Worm (Caenorhabditis elegans) whole organism, L3 larva: ENCODE results near the gene pxf-1.
A peak's percentile ranks its signal among the peaks of the same experiment; 100 is the strongest.

Experiments
- R02D3.7 ChIP-seq: fragments of 150-350 bp; optimal IDR thresholded peaks from 2 replicates; lab custom pipeline; 2014; ENCODE audit warnings: missing biosample characterization, missing genetic modification characterization
- ZK546.5 ChIP-seq: sonication (generic microtip); optimal IDR thresholded peaks from 2 replicates; lab custom pipeline; 2017; ENCODE audit warnings: missing biosample characterization, missing genetic modification characterization
- aly-2 ChIP-seq: fragments of 150-350 bp; optimal IDR thresholded peaks from 2 replicates; lab custom pipeline; 2014; ENCODE audit warnings: missing biosample characterization, missing genetic modification characterization
- ama-1 ChIP-seq: fragments of 150-350 bp; optimal IDR thresholded peaks from 2 replicates; lab custom pipeline; 2018
- ceh-16 ChIP-seq: sonication (generic microtip); optimal IDR thresholded peaks from 2 replicates; lab custom pipeline; 2017; ENCODE audit warnings: missing biosample characterization, missing genetic modification characterization
- ceh-28 ChIP-seq: fragments of 150-350 bp; optimal IDR thresholded peaks from 2 replicates; lab custom pipeline; 2014; ENCODE audit warnings: missing biosample characterization, missing genetic modification reagents, missing genetic modification characterization
- ceh-82 ChIP-seq: fragments of 150-350 bp; optimal IDR thresholded peaks from 2 replicates; lab custom pipeline; 2014; ENCODE audit warnings: missing biosample characterization, missing genetic modification characterization
- egl-27 ChIP-seq: sonication (generic microtip); optimal IDR thresholded peaks from 4 replicates; lab custom pipeline; 2017; ENCODE audit warnings: missing biosample characterization, missing genetic modification reagents, missing genetic modification characterization
- egl-5 ChIP-seq: fragments of 150-350 bp; optimal IDR thresholded peaks from 2 replicates; lab custom pipeline; 2017; ENCODE audit warnings: missing biosample characterization, missing genetic modification reagents, missing genetic modification characterization, inconsistent platforms
- elt-1 ChIP-seq: fragments of 150-350 bp; optimal IDR thresholded peaks from 2 replicates; lab custom pipeline; 2014; ENCODE audit warnings: missing biosample characterization, missing genetic modification characterization
- elt-2 ChIP-seq: sonication (generic microtip); optimal IDR thresholded peaks from 2 replicates; lab custom pipeline; 2016; ENCODE audit warnings: missing genetic modification reagents, mild to moderate bottlenecking, missing genetic modification characterization, missing compliant biosample characterization
- elt-3 ChIP-seq, 3 experiments: fragments of 150-350 bp in 1 of 3; sonication (generic microtip) in 2 of 3; optimal IDR thresholded peaks; 2 replicates in 2 of 3; 4 replicates in 1 of 3; lab custom pipeline; 2014 to 2017; ENCODE audit warnings: missing biosample characterization in 3 of 3, missing genetic modification characterization in 3 of 3
- fkh-10 ChIP-seq: sonication (generic microtip); optimal IDR thresholded peaks from 2 replicates; lab custom pipeline; 2017; ENCODE audit warnings: missing biosample characterization, missing genetic modification reagents, missing genetic modification characterization
- fos-1 ChIP-seq: fragments of 150-350 bp; optimal IDR thresholded peaks from 2 replicates; lab custom pipeline; 2014; ENCODE audit warnings: missing biosample characterization, missing genetic modification characterization
- hmg-11 ChIP-seq: sonication (generic microtip); optimal IDR thresholded peaks from 2 replicates; lab custom pipeline; 2016; ENCODE audit warnings: missing genetic modification characterization, missing compliant biosample characterization
- jun-1 ChIP-seq: fragments of 150-350 bp; optimal IDR thresholded peaks from 2 replicates; lab custom pipeline; 2014; ENCODE audit warnings: missing biosample characterization, missing genetic modification reagents, missing genetic modification characterization
- lin-15B ChIP-seq: fragments of 150-350 bp; optimal IDR thresholded peaks from 2 replicates; lab custom pipeline; 2014; ENCODE audit warnings: missing biosample characterization, missing genetic modification characterization
- mdl-1 ChIP-seq: fragments of 150-350 bp; optimal IDR thresholded peaks from 2 replicates; lab custom pipeline; 2014; ENCODE audit warnings: missing biosample characterization, missing genetic modification characterization
- nfya-1 ChIP-seq: sonication (generic microtip); optimal IDR thresholded peaks from 2 replicates; lab custom pipeline; 2017; ENCODE audit warnings: missing genetic modification characterization, mild to moderate bottlenecking, missing compliant biosample characterization, antibody characterized with exemption, moderate library complexity; ENCODE audit not compliant: insufficient read depth
- nhr-11 ChIP-seq: fragments of 150-350 bp; optimal IDR thresholded peaks from 2 replicates; lab custom pipeline; 2014; ENCODE audit warnings: missing biosample characterization, missing genetic modification characterization
- nhr-12 ChIP-seq: fragments of 150-350 bp; optimal IDR thresholded peaks from 2 replicates; lab custom pipeline; 2014; ENCODE audit warnings: missing biosample characterization, missing genetic modification characterization
- nhr-23 ChIP-seq: fragments of 150-350 bp; optimal IDR thresholded peaks from 2 replicates; lab custom pipeline; 2014; ENCODE audit warnings: missing biosample characterization, missing genetic modification reagents, missing genetic modification characterization
- nhr-25 ChIP-seq: sonication (generic microtip); optimal IDR thresholded peaks from 2 replicates; lab custom pipeline; 2017; ENCODE audit warnings: missing biosample characterization, missing genetic modification characterization
- nhr-43 ChIP-seq: sonication (generic microtip); optimal IDR thresholded peaks from 2 replicates; lab custom pipeline; 2016; ENCODE audit warnings: mild to moderate bottlenecking, missing genetic modification characterization, missing compliant biosample characterization; ENCODE audit not compliant: poor library complexity, severe bottlenecking
- nhr-67 ChIP-seq: fragments of 150-350 bp; optimal IDR thresholded peaks from 2 replicates; lab custom pipeline; 2014; ENCODE audit warnings: missing biosample characterization, missing genetic modification characterization
- nhr-77 ChIP-seq: fragments of 150-350 bp; optimal IDR thresholded peaks from 2 replicates; lab custom pipeline; 2014; ENCODE audit warnings: missing biosample characterization, missing genetic modification characterization
- pha-4 ChIP-seq: fragments of 150-350 bp; optimal IDR thresholded peaks from 2 replicates; lab custom pipeline; 2014; ENCODE audit warnings: missing biosample characterization, missing genetic modification reagents, missing genetic modification characterization
- sea-2 ChIP-seq: fragments of 150-350 bp; sonication (generic microtip); optimal IDR thresholded peaks from 4 replicates; lab custom pipeline; 2014; ENCODE audit warnings: missing biosample characterization, missing genetic modification reagents, missing genetic modification characterization
- skn-1 ChIP-seq: fragments of 150-350 bp; optimal IDR thresholded peaks from 2 replicates; lab custom pipeline; 2014; ENCODE audit warnings: missing biosample characterization, missing genetic modification characterization
- snpc-4 ChIP-seq: fragments of 150-350 bp; optimal IDR thresholded peaks from 2 replicates; lab custom pipeline; 2014; ENCODE audit warnings: missing biosample characterization, missing genetic modification characterization
- tbx-2 ChIP-seq: sonication (generic microtip); optimal IDR thresholded peaks from 2 replicates; lab custom pipeline; 2016; ENCODE audit warnings: mild to moderate bottlenecking, missing genetic modification characterization, missing compliant biosample characterization
- unc-62 ChIP-seq: fragments of 150-350 bp; sonication (generic microtip); optimal IDR thresholded peaks from 4 replicates; lab custom pipeline; 2014; ENCODE audit warnings: missing biosample characterization, missing genetic modification reagents, missing genetic modification characterization
- zag-1 ChIP-seq: fragments of 150-350 bp; optimal IDR thresholded peaks from 2 replicates; lab custom pipeline; 2014; ENCODE audit warnings: missing biosample characterization, missing genetic modification characterization
- ztf-11 ChIP-seq: fragments of 150-350 bp; optimal IDR thresholded peaks from 2 replicates; lab custom pipeline; 2014; ENCODE audit warnings: missing biosample characterization, missing genetic modification characterization

Gene pxf-1

ce11 chrIV:10197317-10197867 is 23.3 kb upstream of the pxf-1 start, which contains the start of gene gon-4:
Gene gon-4, plus strand, starts transcription at chrIV:10197817.
- TF ChIP-seq lin-15B: peak; percentile 57
- no peak for TF ChIP-seq skn-1
- TF ChIP-seq snpc-4 (tag; lab: Kevin White, UChicago): peak; percentile 29
- TF ChIP-seq, all 47 proteins: peak for 2

DNA sequence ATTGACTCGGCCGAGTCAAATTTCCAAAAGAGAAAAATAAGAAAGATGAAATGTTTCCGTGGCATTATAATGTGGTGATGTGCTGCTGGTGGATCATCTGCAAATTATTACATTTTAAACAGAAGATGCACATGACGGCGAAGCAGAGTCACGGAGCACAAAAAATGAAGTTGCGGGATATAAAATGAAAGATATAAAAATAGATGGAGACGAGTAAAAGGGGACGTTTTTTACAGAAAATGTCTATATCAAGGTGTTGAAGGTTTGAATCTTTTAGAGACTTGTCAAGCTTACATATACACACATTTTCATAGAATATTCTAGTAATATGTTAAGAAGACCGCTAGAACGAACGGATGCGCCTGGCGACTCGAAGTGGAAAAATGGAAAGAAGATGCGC is 20.2 kb upstream of the pxf-1 start, which contains the start of gene ptrg-1:
ptrg-1 (minus strand) TSS at position 101 of the 400 bp plus-strand sequence.
- no peak for TF ChIP-seq nhr-25
- TF ChIP-seq ceh-16: no peak
- no peak for TF ChIP-seq nhr-43
- no peak for TF ChIP-seq snpc-4 (tag; lab: Kevin White, UChicago)
- no peak for TF ChIP-seq skn-1
- no peak for TF ChIP-seq egl-27 (tag; lab: Kevin White, UChicago)
- TF ChIP-seq nhr-67 (tag; lab: Kevin White, UChicago): no peak

ce11 chrIV:10191498-10191897 is 17.4 kb upstream of the pxf-1 start:
- TF ChIP-seq nhr-11 (tag; lab: Kevin White, UChicago) (no peak), fkh-10 (GFP tag; lab: Kevin White, UChicago) (peak; percentile 84), pha-4 (tag; lab: Kevin White, UChicago) (no peak), sea-2 (GFP tag; lab: Kevin White, UChicago) (no peak), aly-2 (no peak)

DNA sequence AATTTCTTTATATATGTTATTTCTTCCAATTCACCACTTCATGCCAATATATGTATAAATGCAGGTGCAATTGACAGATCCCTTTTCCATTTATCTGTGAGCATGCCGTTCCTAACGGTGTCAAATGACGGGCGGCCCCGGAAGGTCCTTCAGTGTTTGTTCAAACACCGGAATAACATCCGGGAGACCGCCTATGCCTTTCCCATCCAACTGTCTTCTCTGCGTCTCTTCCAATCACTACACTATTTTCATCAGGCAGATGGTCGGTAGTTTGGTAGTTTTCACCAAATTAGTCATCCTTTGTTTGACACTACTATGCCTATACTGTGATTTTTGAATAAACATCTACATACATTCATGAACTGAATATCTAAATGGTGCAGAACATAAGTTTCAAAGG is 16.4 kb upstream of the pxf-1 start:
- TF ChIP-seq ztf-11 (no peak), egl-27 (tag; lab: Kevin White, UChicago) (no peak), zag-1 (tag; lab: Kevin White, UChicago) (no peak), nhr-12 (tag; lab: Kevin White, UChicago) (no peak), nhr-77 (no peak), jun-1 (no peak), elt-3 (tag; optimal IDR thresholded peaks at IDR 0.05; lab: Kevin White, UChicago) (no peak), ceh-28 (tag; lab: Kevin White, UChicago) (no peak), pha-4 (tag; lab: Kevin White, UChicago) (no peak), ama-1 (lab: Kevin White, UChicago) (no peak), unc-62 (GFP tag; lab: Kevin White, UChicago) (no peak), mdl-1 (tag; lab: Kevin White, UChicago) (no peak), snpc-4 (tag; lab: Kevin White, UChicago) (no peak), R02D3.7 (tag; lab: Kevin White, UChicago) (no peak), tbx-2 (tag; lab: Kevin White, UChicago) (no peak), ZK546.5 (tag; lab: Kevin White, UChicago) (no peak), elt-1 (tag; lab: Kevin White, UChicago) (no peak), nhr-23 (no peak), fos-1 (no peak)

DNA sequence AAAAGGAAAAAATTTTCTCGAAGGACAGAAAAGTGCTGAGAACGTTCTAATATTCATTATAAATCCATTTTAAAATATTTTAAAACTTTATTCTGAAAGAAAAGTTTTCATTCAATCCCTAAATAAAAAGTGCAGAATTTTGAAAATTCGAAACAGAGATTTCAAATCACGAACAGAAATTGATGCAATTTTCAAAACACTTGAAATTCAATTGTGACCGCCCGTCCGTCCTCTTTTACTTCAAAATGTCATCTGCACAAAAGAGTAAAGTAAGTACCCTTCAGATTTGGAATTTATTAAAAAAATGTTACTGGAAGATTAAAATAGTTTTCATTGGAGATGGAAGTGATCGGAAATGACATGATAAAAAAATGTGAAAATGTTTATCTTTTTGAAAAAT is 14.4 kb upstream of the pxf-1 start:
- TF ChIP-seq ceh-82: no peak
- peak; percentile 62 for TF ChIP-seq fkh-10 (GFP tag; lab: Kevin White, UChicago)

- TF ChIP-seq nfya-1 (peak; percentile 37), egl-5 (tag; lab: Kevin White, UChicago) (peak; percentile 52), ceh-28 (tag; lab: Kevin White, UChicago) (peak; percentile 14), tbx-2 (tag; lab: Kevin White, UChicago) (no peak), hmg-11 (tag; lab: Kevin White, UChicago) (peak; percentile 18), elt-2 (tag; lab: Kevin White, UChicago) (no peak)
Observed at ce11 chrIV:10180133-10180749, 6.1 kb upstream of the pxf-1 start, which contains the start of gene gta-1. Gene gta-1, plus strand, starts transcription at chrIV:10180660.
